Worm (Caenorhabditis elegans): Measurements from ENCODE around the gene F41E6.15.

F41E6.15 gene

ce11 chrV:8610633-8611404, 8.3 kb upstream of the F41E6.15 start, which contains the start of gene fip-4:
Gene fip-4, minus strand, starts transcription at chrV:8611268.
- TF ChIP-seq unc-42 (tag; optimal IDR thresholded peaks at IDR 0.05) (peak; percentile 1), C08G9.2 (tag; optimal IDR thresholded peaks at IDR 0.05) (no peak)

- TF ChIP-seq rnt-1 (tag; optimal IDR thresholded peaks at IDR 0.05) = no peak
- no peak for TF ChIP-seq mec-3 (tag; optimal IDR thresholded peaks at IDR 0.05; ENCODE audit: borderline replicate concordance)
- TF ChIP-seq ref-2 (tag; optimal IDR thresholded peaks at IDR 0.05) = peak; percentile 4
- no peak for TF ChIP-seq lin-11 (tag; optimal IDR thresholded peaks at IDR 0.05)
- no peak for TF ChIP-seq unc-42 (tag; optimal IDR thresholded peaks at IDR 0.05)
- TF ChIP-seq K02D7.2 (tag; optimal IDR thresholded peaks at IDR 0.05) = no peak
- TF ChIP-seq zip-5 (tag; optimal IDR thresholded peaks at IDR 0.05) = no peak
These were observed 7.4 kb upstream of the F41E6.15 start for ce11 chrV:8609776-8610529.

ce11 chrV:8608483-8608882, 5.9 kb upstream of the F41E6.15 start:
- no peak for TF ChIP-seq ceh-2 (tag; optimal IDR thresholded peaks at IDR 0.05)
- no peak for TF ChIP-seq T23F11.4 (GFP tag; optimal IDR thresholded peaks at IDR 0.05)
- TF ChIP-seq pha-2 (tag; optimal IDR thresholded peaks at IDR 0.05) = no peak
- TF ChIP-seq ceh-45 (GFP tag; IDR thresholded peaks at IDR 0.05) = no peak
- TF ChIP-seq unc-3 (GFP tag; conservative IDR thresholded peaks at IDR 0.05) = no peak
- no peak for TF ChIP-seq unc-3 (tag; optimal IDR thresholded peaks at IDR 0.05)
- TF ChIP-seq nfya-1 (tag; optimal IDR thresholded peaks at IDR 0.05) = no peak
- no peak for TF ChIP-seq fkh-6 (tag; optimal IDR thresholded peaks at IDR 0.05)
- TF ChIP-seq C38D4.7 (GFP tag; optimal IDR thresholded peaks at IDR 0.05) = no peak
- TF ChIP-seq dve-1 (tag; optimal IDR thresholded peaks at IDR 0.05) = no peak
- no peak for TF ChIP-seq K02D7.2 (tag; optimal IDR thresholded peaks at IDR 0.05)

- TF ChIP-seq ama-1 (optimal IDR thresholded peaks at IDR 0.05) (no peak), dve-1 (tag; optimal IDR thresholded peaks at IDR 0.05) (no peak), fkh-10 (GFP tag; optimal IDR thresholded peaks at IDR 0.05) (no peak), sdc-2 (tag; optimal IDR thresholded peaks at IDR 0.05) (no peak), pha-4 (tag; optimal IDR thresholded peaks at IDR 0.05) (no peak), ztf-16 (tag; optimal IDR thresholded peaks at IDR 0.05) (no peak), dmd-4 (tag; optimal IDR thresholded peaks at IDR 0.05; ENCODE audit: borderline replicate concordance) (no peak), unc-3 (GFP tag; conservative IDR thresholded peaks at IDR 0.05) (no peak), unc-3 (tag; optimal IDR thresholded peaks at IDR 0.05) (no peak), sox-2 (GFP tag; IDR thresholded peaks at IDR 0.05) (no peak), hlh-15 (tag; optimal IDR thresholded peaks at IDR 0.05) (no peak), ceh-6 (GFP tag; optimal IDR thresholded peaks at IDR 0.05) (no peak)
These were observed 4.9 kb upstream of the F41E6.15 start, which contains the start of gene smk-1 for ce11 chrV:8607353-8607850. Gene smk-1, plus strand, starts transcription at chrV:8607800.

ce11 chrV:8606099-8606696, 3.7 kb upstream of the F41E6.15 start, which contains the start of gene vps-60:
Gene vps-60, minus strand, starts transcription at chrV:8606128.
- TF ChIP-seq hlh-13 (GFP tag; optimal IDR thresholded peaks at IDR 0.05) = no peak
- no peak for TF ChIP-seq ceh-22 (tag; optimal IDR thresholded peaks at IDR 0.05)
- no peak for TF ChIP-seq ceh-24 (tag; optimal IDR thresholded peaks at IDR 0.05)
- peak; percentile 59 for TF ChIP-seq hlh-30 (tag; optimal IDR thresholded peaks at IDR 0.05; ENCODE audit: insufficient read depth)
- peak; percentile 9 for TF ChIP-seq unc-86 (tag; optimal IDR thresholded peaks at IDR 0.05)
- TF ChIP-seq elt-2 (tag; optimal IDR thresholded peaks at IDR 0.05) = peak; percentile 80
- TF ChIP-seq hlh-6 (tag; optimal IDR thresholded peaks at IDR 0.05) = no peak
- peak; percentile 82 for TF ChIP-seq ceh-14 (tag; optimal IDR thresholded peaks at IDR 0.05)
- peak; percentile 61 for TF ChIP-seq unc-55 (GFP tag; optimal IDR thresholded peaks at IDR 0.05)
- TF ChIP-seq hlh-8 (tag; optimal IDR thresholded peaks at IDR 0.05) = no peak
- TF ChIP-seq ref-2 (tag; optimal IDR thresholded peaks at IDR 0.05) = peak; percentile 72
- TF ChIP-seq K09A11.1 (tag; optimal IDR thresholded peaks at IDR 0.05; ENCODE audit: insufficient read depth) = no peak
- peak; percentile 3 for TF ChIP-seq che-1 (tag; optimal IDR thresholded peaks at IDR 0.05)
- TF ChIP-seq ets-4 (tag; optimal IDR thresholded peaks at IDR 0.05) = peak; percentile 34
- peak; percentile 76 for TF ChIP-seq tbx-2 (tag; optimal IDR thresholded peaks at IDR 0.05)
- TF ChIP-seq sdc-2 (tag; optimal IDR thresholded peaks at IDR 0.05) = peak; percentile 32
- TF ChIP-seq tbx-7 (tag; optimal IDR thresholded peaks at IDR 0.05) = no peak

Data from whole organism, late embryonic.